Worm (Caenorhabditis elegans) whole organism, L4 larva: Measurements from ENCODE around the gene nas-32.

ENCODE experiments used
- F37D6.2 ChIP-seq: sonication (generic microtip); optimal IDR thresholded peaks from 2 replicates; lab custom pipeline; 2016; ENCODE audit warnings: mild to moderate bottlenecking, missing genetic modification characterization, missing compliant biosample characterization
- R02D3.7 ChIP-seq: fragments of 150-350 bp; sonication (generic microtip); optimal IDR thresholded peaks from 3 replicates; lab custom pipeline; 2014; ENCODE audit warnings: missing biosample characterization, missing genetic modification characterization
- Y5F2A.4 ChIP-seq: fragments of 200-800 bp; sonication (Bioruptor generic); optimal IDR thresholded peaks from 2 replicates; lab custom pipeline; 2018; ENCODE audit warnings: mild to moderate bottlenecking, missing genetic modification characterization, missing compliant biosample characterization
- Y75B8A.6 ChIP-seq: fragments of 200-800 bp; sonication (Bioruptor generic); IDR thresholded peaks from 2 replicates; pipeline ENCODE4 v1.3.6; 2022; ENCODE audit warnings: missing genetic modification reagents, missing genetic modification characterization, missing compliant biosample characterization
- ZK337.2 ChIP-seq: fragments of 200-800 bp; sonication (Bioruptor generic); IDR thresholded peaks from 2 replicates; pipeline ENCODE4 v1.3.6; 2022; ENCODE audit warnings: missing genetic modification reagents, missing genetic modification characterization, missing compliant biosample characterization
- aha-1 ChIP-seq: fragments of 150-350 bp; peaks from one replicate; lab custom pipeline; 2014; ENCODE audit warnings: missing biosample characterization, missing genetic modification characterization
- arid-1 ChIP-seq: fragments of 200-800 bp; sonication (Bioruptor generic); conservative IDR thresholded peaks from 2 replicates; pipeline ENCODE4 v1.3.6; 2022; ENCODE audit warnings: missing genetic modification reagents, missing genetic modification characterization, missing compliant biosample characterization
- ceh-62 ChIP-seq: sonication (generic microtip); optimal IDR thresholded peaks from 2 replicates; lab custom pipeline; 2017; ENCODE audit warnings: missing biosample characterization, missing genetic modification characterization
- ceh-82 ChIP-seq: sonication (generic microtip); optimal IDR thresholded peaks from 2 replicates; lab custom pipeline; 2017; ENCODE audit warnings: missing biosample characterization, missing genetic modification characterization
- ces-1 ChIP-seq: fragments of 150-350 bp; sonication (generic microtip); optimal IDR thresholded peaks from 4 replicates; lab custom pipeline; 2014; ENCODE audit warnings: missing biosample characterization, missing genetic modification reagents, missing genetic modification characterization
- daf-12 ChIP-seq: fragments of 150-350 bp; optimal IDR thresholded peaks from 2 replicates; lab custom pipeline; 2014; ENCODE audit warnings: missing biosample characterization, missing genetic modification reagents, missing genetic modification characterization
- daf-16 ChIP-seq, 3 experiments: sonication (generic microtip); optimal IDR thresholded peaks; 2 replicates each; lab custom pipeline; 2016 to 2017; ENCODE audit warnings: missing genetic modification characterization in 3 of 3, missing genetic modification reagents in 3 of 3, mild to moderate bottlenecking in 2 of 3, missing compliant biosample characterization in 2 of 3, missing biosample characterization in 1 of 3, moderate library complexity in 1 of 3
- daf-8 ChIP-seq: fragments of 200-800 bp; sonication (Bioruptor generic); IDR thresholded peaks from 2 replicates; pipeline ENCODE4 v1.3.6; 2022; ENCODE audit warnings: missing genetic modification characterization, missing compliant biosample characterization
- dmd-6 ChIP-seq: fragments of 200-800 bp; sonication (Bioruptor generic); IDR thresholded peaks from 2 replicates; pipeline ENCODE4 v1.3.6; 2022; ENCODE audit warnings: missing genetic modification reagents, missing genetic modification characterization, missing compliant biosample characterization
- dpl-1 ChIP-seq: fragments of 150-350 bp; optimal IDR thresholded peaks from 2 replicates; lab custom pipeline; 2014; ENCODE audit warnings: missing biosample characterization, missing genetic modification reagents, missing genetic modification characterization
- fkh-10 ChIP-seq: fragments of 150-350 bp; optimal IDR thresholded peaks from 2 replicates; lab custom pipeline; 2014; ENCODE audit warnings: missing biosample characterization, missing genetic modification reagents, missing genetic modification characterization
- fos-1 ChIP-seq: fragments of 150-350 bp; optimal IDR thresholded peaks from 2 replicates; lab custom pipeline; 2014; ENCODE audit warnings: missing biosample characterization, missing genetic modification characterization
- hif-1 ChIP-seq, 2 experiments: sonication (generic microtip); optimal IDR thresholded peaks; 2 replicates each; lab custom pipeline; 2016 to 2017; ENCODE audit warnings: missing compliant biosample characterization in 2 of 2, missing genetic modification characterization in 2 of 2, missing genetic modification reagents in 2 of 2, missing genotype in 2 of 2, mild to moderate bottlenecking in 1 of 2
- hlh-11 ChIP-seq: fragments of 200-800 bp; sonication (Bioruptor generic); optimal IDR thresholded peaks from 2 replicates; lab custom pipeline; 2018; ENCODE audit warnings: mild to moderate bottlenecking, missing genetic modification characterization, missing compliant biosample characterization
- hlh-30 ChIP-seq: sonication (generic microtip); optimal IDR thresholded peaks from 2 replicates; lab custom pipeline; 2017; ENCODE audit warnings: antibody characterized with exemption, mild to moderate bottlenecking, missing genetic modification characterization, missing compliant biosample characterization; ENCODE audit not compliant: insufficient read depth
- lin-1 ChIP-seq: fragments of 200-800 bp; sonication (Bioruptor generic); IDR thresholded peaks from 2 replicates; pipeline ENCODE4 v1.3.6; 2022; ENCODE audit warnings: missing genetic modification reagents, missing genetic modification characterization, missing compliant biosample characterization
- lin-13 ChIP-seq: fragments of 150-350 bp; optimal IDR thresholded peaks from 2 replicates; lab custom pipeline; 2014; ENCODE audit warnings: missing biosample characterization, missing genetic modification reagents, missing genetic modification characterization
- lin-38 ChIP-seq: fragments of 200-800 bp; sonication (Bioruptor generic); IDR thresholded peaks from 2 replicates; pipeline ENCODE4 v1.3.6; 2022; ENCODE audit warnings: missing genetic modification reagents, missing genetic modification characterization, missing compliant biosample characterization
- lir-3 ChIP-seq: sonication (generic microtip); optimal IDR thresholded peaks from 2 replicates; lab custom pipeline; 2016; ENCODE audit warnings: mild to moderate bottlenecking, missing genetic modification characterization, missing compliant biosample characterization
- lsy-2 ChIP-seq, 2 experiments: fragments of 150-350 bp in 1 of 2; sonication (generic microtip) in 1 of 2; optimal IDR thresholded peaks; 2 replicates each; lab custom pipeline; 2014 to 2017; ENCODE audit warnings: missing biosample characterization in 2 of 2, missing genetic modification characterization in 2 of 2
- madf-5 ChIP-seq, 2 experiments: fragments of 200-800 bp; sonication (Bioruptor generic); IDR thresholded peaks; 2 replicates each; pipeline ENCODE4 v1.3.6; 2022; ENCODE audit warnings: missing compliant biosample characterization in 2 of 2, missing genetic modification characterization in 2 of 2
- madf-9 ChIP-seq: fragments of 200-800 bp; sonication (Bioruptor generic); conservative IDR thresholded peaks from 2 replicates; pipeline ENCODE4 v1.3.6; 2022; ENCODE audit warnings: missing genetic modification reagents, missing genetic modification characterization, missing compliant biosample characterization
- mdt-29 ChIP-seq: fragments of 200-800 bp; sonication (Bioruptor generic); IDR thresholded peaks from 2 replicates; pipeline ENCODE4 v1.3.6; 2022; ENCODE audit warnings: missing genetic modification reagents, missing genetic modification characterization, missing compliant biosample characterization
- mep-1 ChIP-seq: fragments of 150-350 bp; sonication (generic microtip); optimal IDR thresholded peaks from 3 replicates; lab custom pipeline; 2014; ENCODE audit warnings: missing biosample characterization, missing genetic modification characterization
- mxl-3 ChIP-seq: fragments of 200-800 bp; sonication (Bioruptor generic); optimal IDR thresholded peaks from 2 replicates; lab custom pipeline; 2018; ENCODE audit warnings: mild to moderate bottlenecking, missing genetic modification characterization, missing compliant biosample characterization
- nhr-10 ChIP-seq: fragments of 150-350 bp; optimal IDR thresholded peaks from 2 replicates; lab custom pipeline; 2014; ENCODE audit warnings: missing biosample characterization, missing genetic modification characterization
- nhr-102 ChIP-seq: sonication (generic microtip); optimal IDR thresholded peaks from 2 replicates; lab custom pipeline; 2016; ENCODE audit warnings: mild to moderate bottlenecking, missing genetic modification characterization, moderate library complexity, missing compliant biosample characterization
- nhr-237 ChIP-seq: sonication (generic microtip); optimal IDR thresholded peaks from 2 replicates; lab custom pipeline; 2017; ENCODE audit warnings: missing biosample characterization, missing genetic modification characterization
- nhr-25 ChIP-seq: sonication (generic microtip); optimal IDR thresholded peaks from 2 replicates; lab custom pipeline; 2017; ENCODE audit warnings: missing genetic modification characterization, mild to moderate bottlenecking, missing compliant biosample characterization, antibody characterized with exemption, moderate library complexity, borderline replicate concordance; ENCODE audit not compliant: insufficient read depth
- nhr-28 ChIP-seq: fragments of 150-350 bp; optimal IDR thresholded peaks from 2 replicates; lab custom pipeline; 2014; ENCODE audit warnings: missing biosample characterization, missing genetic modification characterization
- nhr-41 ChIP-seq: fragments of 200-800 bp; sonication (Bioruptor generic); IDR thresholded peaks from 2 replicates; pipeline ENCODE4 v1.3.6; 2022; ENCODE audit warnings: missing genetic modification reagents, missing genetic modification characterization, missing compliant biosample characterization
- nhr-42 ChIP-seq: fragments of 200-800 bp; sonication (Bioruptor generic); IDR thresholded peaks from 2 replicates; pipeline ENCODE4 v1.3.6; 2022; ENCODE audit warnings: missing genetic modification characterization, missing compliant biosample characterization
- nhr-77 ChIP-seq: fragments of 150-350 bp; optimal IDR thresholded peaks from 2 replicates; lab custom pipeline; 2014; ENCODE audit warnings: missing biosample characterization, missing genetic modification characterization
- pqm-1 ChIP-seq: sonication (generic microtip); optimal IDR thresholded peaks from 2 replicates; lab custom pipeline; 2017; ENCODE audit warnings: missing biosample characterization, missing genetic modification characterization
- saeg-2 ChIP-seq: fragments of 200-800 bp; sonication (Bioruptor generic); IDR thresholded peaks from 2 replicates; pipeline ENCODE4 v1.3.6; 2022; ENCODE audit warnings: missing genetic modification reagents, missing genetic modification characterization, missing compliant biosample characterization
- set-16 ChIP-seq: fragments of 200-800 bp; sonication (Bioruptor generic); IDR thresholded peaks from 2 replicates; pipeline ENCODE4 v1.3.6; 2022; ENCODE audit warnings: missing genetic modification reagents, missing genetic modification characterization, missing compliant biosample characterization
- snpc-1.2 ChIP-seq: fragments of 200-800 bp; sonication (Bioruptor generic); IDR thresholded peaks from 2 replicates; pipeline ENCODE4 v1.3.6; 2022; ENCODE audit warnings: missing genetic modification reagents, missing genetic modification characterization, missing compliant biosample characterization
- spr-1 ChIP-seq: sonication (generic microtip); optimal IDR thresholded peaks from 2 replicates; lab custom pipeline; 2016; ENCODE audit warnings: mild to moderate bottlenecking, missing genetic modification characterization, missing compliant biosample characterization
- tra-1 ChIP-seq: fragments of 200-800 bp; sonication (Bioruptor generic); IDR thresholded peaks from 2 replicates; pipeline ENCODE4 v1.3.6; 2022; ENCODE audit warnings: missing genetic modification reagents, missing genetic modification characterization, missing compliant biosample characterization
- zag-1 ChIP-seq: fragments of 150-350 bp; optimal IDR thresholded peaks from 2 replicates; lab custom pipeline; 2014; ENCODE audit warnings: missing biosample characterization, missing genetic modification characterization
- ztf-7 ChIP-seq: fragments of 150-350 bp; optimal IDR thresholded peaks from 2 replicates; lab custom pipeline; 2014; ENCODE audit warnings: missing biosample characterization, missing genetic modification characterization

nas-32 gene

DNA sequence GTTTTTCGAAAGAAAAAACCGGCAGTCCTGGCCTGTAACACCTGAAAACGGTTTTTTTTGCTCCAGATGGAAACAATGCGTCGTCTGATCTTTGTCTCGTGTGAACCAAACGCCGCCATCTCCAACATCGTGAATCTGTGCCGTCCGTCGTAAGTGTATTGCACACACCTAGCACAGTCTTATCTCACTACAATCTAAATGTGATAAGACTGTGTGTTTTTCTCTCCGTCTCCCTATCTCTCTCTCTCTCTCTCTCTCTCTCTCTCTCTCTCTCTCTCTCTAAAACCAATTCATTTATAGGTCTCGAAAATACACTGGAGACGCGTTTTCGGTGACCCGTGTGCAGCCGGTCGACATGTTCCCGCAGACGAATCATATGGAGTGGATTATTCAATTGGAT is 11.6 kb upstream of the nas-32 start (continued):
- TF ChIP-seq tra-1 (GFP tag; lab: Robert Waterston, UW) (no peak), ztf-7 (tag; lab: Kevin White, UChicago) (no peak), nhr-25 (tag; lab: Kevin White, UChicago) (no peak), lir-3 (tag; lab: Kevin White, UChicago) (no peak), daf-12 (tag; lab: Kevin White, UChicago) (no peak), pqm-1 (tag; lab: Kevin White, UChicago) (peak; percentile 32), nhr-102 (tag; lab: Kevin White, UChicago) (peak; percentile 20), hlh-11 (tag; lab: Kevin White, UChicago) (peak; percentile 81), madf-9 (GFP tag; lab: Robert Waterston, UW) (no peak), R02D3.7 (tag; lab: Kevin White, UChicago) (no peak), fos-1 (tag; lab: Kevin White, UChicago) (no peak)

DNA sequence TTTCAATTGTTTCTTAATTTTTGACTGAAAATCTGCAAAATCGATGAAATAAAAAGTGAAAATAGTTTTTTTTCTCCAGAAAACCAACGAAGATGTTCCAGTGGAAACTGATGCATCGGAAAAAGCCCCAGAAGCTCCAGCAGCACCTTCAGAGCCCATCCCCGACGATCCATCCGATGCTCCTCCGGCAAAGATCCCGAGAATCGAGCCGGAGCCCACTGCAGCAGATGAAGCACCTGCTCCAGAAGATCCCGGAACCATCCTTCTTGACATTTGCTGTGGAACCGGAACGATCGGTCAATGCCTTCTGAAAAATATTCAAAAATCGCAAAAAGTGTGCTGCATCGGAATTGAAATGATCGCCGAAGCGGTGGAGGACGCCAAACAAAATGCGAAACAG is 9.7 kb upstream of the nas-32 start:
- TF ChIP-seq mxl-3 (GFP tag; lab: Kevin White, UChicago) (no peak), spr-1 (tag; lab: Kevin White, UChicago) (no peak), hif-1 (tag; optimal IDR thresholded peaks at IDR 0.05; lab: Kevin White, UChicago) (no peak), nhr-42 (GFP tag; lab: Robert Waterston, UW) (0 out of 2 replicates have a peak, but pooled peaks have one; percentile 4), lin-1 (no peak), nhr-237 (tag; lab: Kevin White, UChicago) (no peak), set-16 (GFP tag; lab: Robert Waterston, UW) (peak; percentile 88)

ce11 chrV:904232-904983 is 5.4 kb upstream of the nas-32 start, which contains the start of gene trm-2A:
trm-2A (plus strand) TSS chrV:904963.
- no peak for TF ChIP-seq snpc-1.2
- no peak for TF ChIP-seq zag-1 (tag; lab: Kevin White, UChicago)
- TF ChIP-seq hlh-30 (tag; lab: Kevin White, UChicago) = peak; percentile 76
- TF ChIP-seq fkh-10 (GFP tag; lab: Kevin White, UChicago) = no peak
- TF ChIP-seq dmd-6 (GFP tag; lab: Robert Waterston, UW) = peak; percentile 43; the same call in 1 of the 2 replicates
- no peak for TF ChIP-seq saeg-2
- TF ChIP-seq nhr-41 (GFP tag; lab: Robert Waterston, UW) = no peak
- TF ChIP-seq ceh-82 (tag; lab: Kevin White, UChicago) = no peak
- TF ChIP-seq lin-38 (GFP tag; lab: Robert Waterston, UW) = peak; percentile 98
- no peak for TF ChIP-seq Y75B8A.6 (GFP tag; lab: Robert Waterston, UW)
- no peak for TF ChIP-seq F37D6.2 (tag; lab: Kevin White, UChicago)
- peak; percentile 67 for TF ChIP-seq nhr-28 (tag; lab: Kevin White, UChicago)
- no peak for TF ChIP-seq arid-1 (GFP tag; lab: Robert Waterston, UW)
- peak; percentile 89 for TF ChIP-seq aha-1 (tag; lab: Kevin White, UChicago)
- peak; percentile 44 for TF ChIP-seq nhr-77 (tag; lab: Kevin White, UChicago)
- peak; percentile 95 for TF ChIP-seq dpl-1
- TF ChIP-seq fos-1 (tag; lab: Kevin White, UChicago) = no peak
- peak; percentile 79 for TF ChIP-seq mep-1 (tag; lab: Kevin White, UChicago)
- TF ChIP-seq daf-16 (GFP tag; optimal IDR thresholded peaks at IDR 0.05; lab: Kevin White, UChicago) = no peak
- peak; percentile 43 for TF ChIP-seq daf-16 (tag; optimal IDR thresholded peaks at IDR 0.05; lab: Kevin White, UChicago)
- no peak for TF ChIP-seq nhr-237 (tag; lab: Kevin White, UChicago)
- TF ChIP-seq daf-8 (GFP tag; lab: Robert Waterston, UW) = no peak
- TF ChIP-seq lin-13 = peak; percentile 16
- TF ChIP-seq ZK337.2 = no peak
- no peak for TF ChIP-seq mdt-29 (GFP tag; lab: Robert Waterston, UW)
- TF ChIP-seq nhr-10 (tag; lab: Kevin White, UChicago) = no peak
- TF ChIP-seq R02D3.7 (tag; lab: Kevin White, UChicago) = no peak
- TF ChIP-seq ces-1 = no peak
- no peak for TF ChIP-seq Y5F2A.4 (GFP tag; lab: Kevin White, UChicago)
- peak in 1 of 2 experiments; percentile 87 for TF ChIP-seq lsy-2 (tag; optimal IDR thresholded peaks at IDR 0.05; lab: Kevin White, UChicago)
- no peak for TF ChIP-seq nhr-42 (GFP tag; lab: Robert Waterston, UW)
- TF ChIP-seq ceh-62 (tag; lab: Kevin White, UChicago) = no peak
- TF ChIP-seq madf-5 (GFP tag; IDR thresholded peaks at IDR 0.05; lab: Robert Waterston, UW) = no peak
